Worm (Caenorhabditis elegans) whole organism, L1 larva: ENCODE measurements around the gene rab-14.

Experiments used
- C04F5.9 ChIP-seq: sonication (generic microtip); optimal IDR thresholded peaks from 2 replicates; lab custom pipeline; 2016; ENCODE audit warnings: missing genetic modification characterization, missing compliant biosample characterization
- C16A3.4 ChIP-seq: fragments of 150-350 bp; optimal IDR thresholded peaks from 2 replicates; lab custom pipeline; 2014; ENCODE audit warnings: missing biosample characterization, missing genetic modification characterization
- C34B4.2 ChIP-seq: sonication (generic microtip); optimal IDR thresholded peaks from 2 replicates; lab custom pipeline; 2017; ENCODE audit warnings: mild to moderate bottlenecking, missing genetic modification characterization, missing compliant biosample characterization
- F16B12.6 ChIP-seq: fragments of 150-350 bp; optimal IDR thresholded peaks from 2 replicates; lab custom pipeline; 2014; ENCODE audit warnings: missing biosample characterization, missing genetic modification characterization
- alr-1 ChIP-seq: fragments of 200-800 bp; sonication (Bioruptor generic); optimal IDR thresholded peaks from 2 replicates; lab custom pipeline; 2018; ENCODE audit warnings: borderline replicate concordance, mild to moderate bottlenecking, missing genetic modification characterization, missing compliant biosample characterization
- blmp-1 ChIP-seq: fragments of 150-350 bp; optimal IDR thresholded peaks from 2 replicates; lab custom pipeline; 2014; ENCODE audit warnings: missing biosample characterization, missing genetic modification characterization
- ceh-90 ChIP-seq: sonication (generic microtip); optimal IDR thresholded peaks from 2 replicates; lab custom pipeline; 2016; ENCODE audit warnings: missing genetic modification characterization, missing compliant biosample characterization
- dpl-1 ChIP-seq, 3 experiments: fragments of 150-350 bp in 2 of 3; sonication (generic microtip) in 1 of 3; optimal IDR thresholded peaks; 2 replicates each; lab custom pipeline; 2014 to 2017; ENCODE audit warnings: missing biosample characterization in 3 of 3, missing genetic modification characterization in 3 of 3, missing genetic modification reagents in 3 of 3
- dsc-1 ChIP-seq: sonication (generic microtip); optimal IDR thresholded peaks from 2 replicates; lab custom pipeline; 2016; ENCODE audit warnings: mild to moderate bottlenecking, missing genetic modification characterization, missing compliant biosample characterization
- efl-1 ChIP-seq, 4 experiments: fragments of 150-350 bp; optimal IDR thresholded peaks in 3 of 4; peaks in 1 of 4; 1 replicate in 1 of 4; 2 replicates in 3 of 4; lab custom pipeline; 2014; ENCODE audit warnings: missing biosample characterization in 2 of 4, missing genetic modification characterization in 2 of 4, missing genetic modification reagents in 2 of 4
- egl-27 ChIP-seq, 2 experiments: fragments of 150-350 bp in 1 of 2; sonication (generic microtip); optimal IDR thresholded peaks; 3 replicates each; lab custom pipeline; 2017 to 2018; ENCODE audit warnings: missing biosample characterization in 2 of 2, missing genetic modification characterization in 2 of 2, missing genetic modification reagents in 2 of 2
- elt-2 ChIP-seq: sonication (generic microtip); optimal IDR thresholded peaks from 2 replicates; lab custom pipeline; 2016; ENCODE audit warnings: missing genetic modification characterization, mild to moderate bottlenecking, inconsistent platforms, missing compliant biosample characterization, missing genetic modification reagents
- fkh-10 ChIP-seq: sonication (generic microtip); optimal IDR thresholded peaks from 2 replicates; lab custom pipeline; 2017; ENCODE audit warnings: missing biosample characterization, missing genetic modification reagents, missing genetic modification characterization
- fkh-4 ChIP-seq: sonication (generic microtip); optimal IDR thresholded peaks from 2 replicates; lab custom pipeline; 2016; ENCODE audit warnings: missing compliant biosample characterization, missing genetic modification characterization, borderline replicate concordance
- fos-1 ChIP-seq: fragments of 150-350 bp; optimal IDR thresholded peaks from 2 replicates; lab custom pipeline; 2014; ENCODE audit warnings: missing biosample characterization, missing genetic modification characterization
- hpl-2 ChIP-seq: fragments of 150-350 bp; optimal IDR thresholded peaks from 2 replicates; lab custom pipeline; 2014; ENCODE audit warnings: missing biosample characterization, missing genetic modification reagents, missing genetic modification characterization
- irx-1 ChIP-seq: sonication (generic microtip); optimal IDR thresholded peaks from 2 replicates; lab custom pipeline; 2016; ENCODE audit warnings: missing genetic modification characterization, missing compliant biosample characterization
- lin-14 ChIP-seq: fragments of 200-800 bp; sonication (Bioruptor generic); optimal IDR thresholded peaks from 2 replicates; lab custom pipeline; 2018; ENCODE audit warnings: mild to moderate bottlenecking, missing genetic modification characterization, moderate library complexity, missing compliant biosample characterization
- lin-35 ChIP-seq, 2 experiments: fragments of 150-350 bp; optimal IDR thresholded peaks; 2 replicates each; lab custom pipeline; 2014; ENCODE audit warnings: missing biosample characterization in 2 of 2, missing genetic modification characterization in 2 of 2, missing genetic modification reagents in 2 of 2
- lin-39 ChIP-seq: fragments of 150-350 bp; optimal IDR thresholded peaks from 2 replicates; lab custom pipeline; 2014; ENCODE audit warnings: missing biosample characterization, missing genetic modification reagents, missing genetic modification characterization
- lir-3 ChIP-seq: sonication (generic microtip); optimal IDR thresholded peaks from 2 replicates; lab custom pipeline; 2016; ENCODE audit warnings: mild to moderate bottlenecking, missing genetic modification characterization, moderate library complexity, missing compliant biosample characterization; ENCODE audit not compliant: poor library complexity
- lsy-2 ChIP-seq, 2 experiments: fragments of 150-350 bp; optimal IDR thresholded peaks; 2 replicates each; lab custom pipeline; 2014; ENCODE audit warnings: missing biosample characterization in 2 of 2, missing genetic modification characterization in 2 of 2
- mdl-1 ChIP-seq, 2 experiments: fragments of 150-350 bp; optimal IDR thresholded peaks; 2 replicates each; lab custom pipeline; 2014 to 2017; ENCODE audit warnings: missing biosample characterization in 2 of 2, missing genetic modification characterization in 2 of 2, inconsistent platforms in 1 of 2
- nhr-20 ChIP-seq: sonication (generic microtip); optimal IDR thresholded peaks from 2 replicates; lab custom pipeline; 2016; ENCODE audit warnings: mild to moderate bottlenecking, missing genetic modification characterization, missing compliant biosample characterization
- nhr-237 ChIP-seq: fragments of 150-350 bp; optimal IDR thresholded peaks from 2 replicates; lab custom pipeline; 2014; ENCODE audit warnings: missing biosample characterization, missing genetic modification characterization
- nhr-71 ChIP-seq: sonication (generic microtip); optimal IDR thresholded peaks from 2 replicates; lab custom pipeline; 2016; ENCODE audit warnings: mild to moderate bottlenecking, missing genetic modification characterization, moderate library complexity, missing compliant biosample characterization
- nhr-84 ChIP-seq: sonication (generic microtip); optimal IDR thresholded peaks from 2 replicates; lab custom pipeline; 2017; ENCODE audit warnings: missing biosample characterization, missing genetic modification characterization
- nhr-90 ChIP-seq: sonication (generic microtip); optimal IDR thresholded peaks from 2 replicates; lab custom pipeline; 2016; ENCODE audit warnings: mild to moderate bottlenecking, missing genetic modification characterization, missing compliant biosample characterization; ENCODE audit not compliant: poor library complexity
- pag-3 ChIP-seq: sonication (generic microtip); optimal IDR thresholded peaks from 2 replicates; lab custom pipeline; 2017; ENCODE audit warnings: missing genetic modification characterization, mild to moderate bottlenecking, missing compliant biosample characterization, antibody characterized with exemption, borderline replicate concordance; ENCODE audit not compliant: insufficient read depth
- pax-3 ChIP-seq: fragments of 200-800 bp; sonication (Bioruptor generic); optimal IDR thresholded peaks from 2 replicates; lab custom pipeline; 2018; ENCODE audit warnings: mild to moderate bottlenecking, missing genetic modification characterization, moderate library complexity, missing compliant biosample characterization
- pqm-1 ChIP-seq: sonication (generic microtip); optimal IDR thresholded peaks from 3 replicates; lab custom pipeline; 2017; ENCODE audit warnings: missing biosample characterization, missing genetic modification characterization
- skn-1 ChIP-seq: fragments of 150-350 bp; optimal IDR thresholded peaks from 2 replicates; lab custom pipeline; 2014; ENCODE audit warnings: missing biosample characterization, missing genetic modification characterization
- snpc-4 ChIP-seq: fragments of 150-350 bp; optimal IDR thresholded peaks from 2 replicates; lab custom pipeline; 2014; ENCODE audit warnings: missing biosample characterization, missing genetic modification characterization
- sox-4 ChIP-seq: sonication (generic microtip); optimal IDR thresholded peaks from 2 replicates; lab custom pipeline; 2016; ENCODE audit warnings: missing genetic modification characterization, missing compliant biosample characterization
- tbx-2 ChIP-seq: sonication (generic microtip); optimal IDR thresholded peaks from 2 replicates; lab custom pipeline; 2016; ENCODE audit warnings: missing genetic modification characterization, missing compliant biosample characterization
- unc-62 ChIP-seq: fragments of 150-350 bp; optimal IDR thresholded peaks from 2 replicates; lab custom pipeline; 2014; ENCODE audit warnings: missing biosample characterization, missing genetic modification reagents, missing genetic modification characterization
- vab-15 ChIP-seq: sonication (generic microtip); optimal IDR thresholded peaks from 2 replicates; lab custom pipeline; 2017; ENCODE audit warnings: missing genotype, mild to moderate bottlenecking, missing genetic modification characterization, missing compliant biosample characterization
- xbp-1 ChIP-seq: sonication (generic microtip); optimal IDR thresholded peaks from 2 replicates; lab custom pipeline; 2016; ENCODE audit warnings: missing genetic modification characterization, missing compliant biosample characterization
- zip-4 ChIP-seq: fragments of 200-800 bp; sonication (Bioruptor generic); optimal IDR thresholded peaks from 2 replicates; lab custom pipeline; 2018; ENCODE audit warnings: mild to moderate bottlenecking, missing genetic modification characterization, moderate library complexity, missing compliant biosample characterization

Gene rab-14

DNA sequence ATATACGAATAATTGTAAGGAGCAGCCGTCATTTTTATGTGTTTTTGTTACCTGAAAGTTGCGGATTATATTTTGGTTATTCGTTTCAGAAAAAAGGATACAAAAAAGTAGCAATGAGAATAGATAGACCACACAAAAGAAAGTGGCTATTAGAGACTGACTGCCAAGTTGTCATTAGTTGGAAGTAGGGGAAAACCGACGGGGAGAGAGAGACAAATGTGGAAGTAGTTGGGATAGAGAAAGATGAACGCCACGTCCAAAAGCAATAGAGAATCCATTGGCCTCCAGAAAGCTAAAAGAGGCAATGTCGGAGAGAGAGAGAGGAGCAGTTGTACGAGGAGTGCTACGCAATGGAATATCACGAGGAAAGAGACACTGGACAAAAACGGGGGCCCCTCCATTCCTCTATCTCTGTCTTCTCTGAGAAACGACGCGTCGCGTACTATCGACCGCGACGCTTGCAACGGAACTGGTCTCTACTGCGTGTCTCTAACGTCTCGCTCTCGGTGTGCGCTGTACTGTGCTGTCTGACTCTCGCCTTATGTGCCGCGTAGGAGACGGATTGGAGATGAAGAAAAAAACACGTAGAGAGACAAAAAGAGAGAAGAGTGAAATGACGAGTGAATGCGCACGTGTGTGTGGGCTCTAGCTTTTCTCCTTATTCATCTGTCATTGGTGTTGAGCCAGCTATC is at the start of gene rab-14 (continued):
- no peak for TF ChIP-seq pag-3 (tag; lab: Kevin White, UChicago)
- TF ChIP-seq skn-1 (tag; lab: Kevin White, UChicago), result peak; percentile 56
- TF ChIP-seq lsy-2 (tag; optimal IDR thresholded peaks at IDR 0.05; lab: Kevin White, UChicago), result peak; percentile 55 to 79
- TF ChIP-seq tbx-2 (tag; lab: Kevin White, UChicago), result peak; percentile 80
- no peak for TF ChIP-seq C34B4.2
- no peak for TF ChIP-seq fkh-4 (tag; lab: Kevin White, UChicago)
- peak; percentile 96 for TF ChIP-seq lin-14 (GFP tag; lab: Kevin White, UChicago)
- TF ChIP-seq hpl-2 (GFP tag; lab: Kevin White, UChicago), result no peak
- TF ChIP-seq nhr-20 (tag; lab: Kevin White, UChicago), result peak; percentile 70
- TF ChIP-seq vab-15, result peak; percentile 45
- no peak for TF ChIP-seq pqm-1
- TF ChIP-seq irx-1, result peak; percentile 10
- TF ChIP-seq C04F5.9 (tag; lab: Kevin White, UChicago), result no peak
- TF ChIP-seq dpl-1 (GFP tag; optimal IDR thresholded peaks at IDR 0.05; lab: Kevin White, UChicago), result peak; percentile 10 to 39 (median 37)
- TF ChIP-seq lin-39 (tag; lab: Kevin White, UChicago), result no peak
- TF ChIP-seq alr-1, result no peak
- no peak for TF ChIP-seq elt-2
- TF ChIP-seq nhr-71 (tag; lab: Kevin White, UChicago), result peak; percentile 88
- TF ChIP-seq fos-1 (tag; lab: Kevin White, UChicago), result peak; percentile 64
- TF ChIP-seq zip-4 (GFP tag; lab: Kevin White, UChicago), result no peak
- TF ChIP-seq nhr-90 (tag; lab: Kevin White, UChicago), result no peak
- no peak for TF ChIP-seq unc-62 (GFP tag; lab: Kevin White, UChicago)
- TF ChIP-seq mdl-1 (tag; optimal IDR thresholded peaks at IDR 0.05; lab: Kevin White, UChicago), result peak; percentile 63 to 90
- peak; percentile 60 for TF ChIP-seq xbp-1
- no peak for TF ChIP-seq nhr-84
- TF ChIP-seq nhr-237 (tag; lab: Kevin White, UChicago), result peak; percentile 27
- TF ChIP-seq egl-27 (tag; optimal IDR thresholded peaks at IDR 0.05; lab: Kevin White, UChicago), result no peak
- TF ChIP-seq lir-3 (tag; lab: Kevin White, UChicago), result peak; percentile 28
- TF ChIP-seq efl-1 (optimal IDR thresholded peaks at IDR 0.05; lab: Kevin White, UChicago), result peak; percentile 31 to 49
- TF ChIP-seq efl-1 (GFP tag; optimal IDR thresholded peaks at IDR 0.05 in 1 of 2; lab: Kevin White, UChicago), result peak in 1 of 2 experiments; percentile 96
- TF ChIP-seq F16B12.6 (tag; lab: Kevin White, UChicago), result no peak
- peak; percentile 81 for TF ChIP-seq fkh-10 (GFP tag; lab: Kevin White, UChicago)

DNA sequence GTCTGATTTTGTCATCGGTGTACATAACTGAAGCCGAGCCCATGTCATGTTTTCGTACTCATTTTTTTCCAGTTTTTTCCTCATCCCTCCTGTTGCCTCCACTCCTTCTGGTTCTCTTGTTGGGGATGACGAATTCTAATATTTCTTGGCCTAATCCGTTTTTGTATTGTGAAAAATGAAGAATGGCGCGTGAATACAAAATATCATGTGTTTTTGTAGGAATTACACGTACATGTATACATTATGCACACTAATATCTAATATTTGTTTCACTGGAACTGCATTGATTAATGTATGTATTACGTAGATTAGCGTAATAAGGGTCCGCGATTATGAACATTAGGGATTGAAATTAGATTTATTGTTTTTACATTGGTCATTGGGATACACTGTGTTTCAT is 49.2 kb upstream of the rab-14 start:
- TF ChIP-seq sox-4 (tag; lab: Kevin White, UChicago), result peak; percentile 23
- no peak for TF ChIP-seq blmp-1 (tag; lab: Kevin White, UChicago)
- TF ChIP-seq pax-3 (tag; lab: Kevin White, UChicago), result peak; percentile 59
- peak; percentile 0 for TF ChIP-seq fkh-4 (tag; lab: Kevin White, UChicago)
- TF ChIP-seq ceh-90 (tag; lab: Kevin White, UChicago), result no peak
- TF ChIP-seq lin-35 (GFP tag; optimal IDR thresholded peaks at IDR 0.05; lab: Kevin White, UChicago), result no peak
- TF ChIP-seq irx-1, result no peak
- TF ChIP-seq snpc-4 (tag; lab: Kevin White, UChicago), result no peak
- peak; percentile 90 for TF ChIP-seq dsc-1
- no peak for TF ChIP-seq C16A3.4 (tag; lab: Kevin White, UChicago)
